Worm (Caenorhabditis elegans) whole organism, L4 larva: ENCODE measurements around the gene abu-7.

Experiments used
- D1046.2 ChIP-seq: fragments of 200-800 bp; sonication (Bioruptor generic); IDR thresholded peaks from 2 replicates; pipeline ENCODE4 v1.3.6; 2022; ENCODE audit warnings: missing genetic modification characterization, missing compliant biosample characterization
- F44E2.7 ChIP-seq: fragments of 200-800 bp; sonication (Bioruptor generic); IDR thresholded peaks from 2 replicates; pipeline ENCODE4 v2.1.2; 2022; ENCODE audit warnings: missing genetic modification characterization, missing compliant biosample characterization
- R02D3.7 ChIP-seq: fragments of 150-350 bp; sonication (generic microtip); optimal IDR thresholded peaks from 3 replicates; lab custom pipeline; 2014; ENCODE audit warnings: missing biosample characterization, missing genetic modification characterization
- T26A8.4 ChIP-seq: fragments of 200-800 bp; sonication (Bioruptor generic); IDR thresholded peaks from 2 replicates; pipeline ENCODE4 v1.3.6; 2022; ENCODE audit warnings: missing genetic modification characterization, missing compliant biosample characterization
- Y5F2A.4 ChIP-seq: fragments of 200-800 bp; sonication (Bioruptor generic); optimal IDR thresholded peaks from 2 replicates; lab custom pipeline; 2018; ENCODE audit warnings: mild to moderate bottlenecking, missing genetic modification characterization, missing compliant biosample characterization
- Y75B8A.6 ChIP-seq: fragments of 200-800 bp; sonication (Bioruptor generic); IDR thresholded peaks from 2 replicates; pipeline ENCODE4 v1.3.6; 2022; ENCODE audit warnings: missing genetic modification reagents, missing genetic modification characterization, missing compliant biosample characterization
- aha-1 ChIP-seq: fragments of 150-350 bp; peaks from one replicate; lab custom pipeline; 2014; ENCODE audit warnings: missing biosample characterization, missing genetic modification characterization
- ama-1 ChIP-seq: fragments of 150-350 bp; optimal IDR thresholded peaks from 2 replicates; lab custom pipeline; 2014; ENCODE audit warnings: inconsistent platforms, mixed read lengths
- ceh-20 ChIP-seq: fragments of 200-800 bp; sonication (Bioruptor generic); IDR thresholded peaks from 2 replicates; pipeline ENCODE4 v1.3.6; 2022; ENCODE audit warnings: missing genetic modification reagents, missing genetic modification characterization, missing compliant biosample characterization
- ceh-28 ChIP-seq: fragments of 150-350 bp; optimal IDR thresholded peaks from 2 replicates; lab custom pipeline; 2014; ENCODE audit warnings: missing biosample characterization, missing genetic modification reagents, missing genetic modification characterization
- ceh-44 ChIP-seq: fragments of 200-800 bp; sonication (Bioruptor generic); IDR thresholded peaks from 2 replicates; pipeline ENCODE4 v1.3.6; 2022; ENCODE audit warnings: missing genetic modification reagents, missing genetic modification characterization, missing compliant biosample characterization
- ceh-62 ChIP-seq: sonication (generic microtip); optimal IDR thresholded peaks from 2 replicates; lab custom pipeline; 2017; ENCODE audit warnings: missing biosample characterization, missing genetic modification characterization
- ces-1 ChIP-seq: fragments of 150-350 bp; sonication (generic microtip); optimal IDR thresholded peaks from 4 replicates; lab custom pipeline; 2014; ENCODE audit warnings: missing biosample characterization, missing genetic modification reagents, missing genetic modification characterization
- cey-2 ChIP-seq: sonication (generic microtip); optimal IDR thresholded peaks from 3 replicates; lab custom pipeline; 2017; ENCODE audit warnings: missing genetic modification characterization, mild to moderate bottlenecking, missing compliant biosample characterization, antibody characterized with exemption, borderline replicate concordance; ENCODE audit not compliant: insufficient read depth
- daf-16 ChIP-seq, 3 experiments: sonication (generic microtip); optimal IDR thresholded peaks; 2 replicates each; lab custom pipeline; 2016 to 2017; ENCODE audit warnings: missing genetic modification characterization in 3 of 3, missing genetic modification reagents in 3 of 3, mild to moderate bottlenecking in 2 of 3, missing compliant biosample characterization in 2 of 3, missing biosample characterization in 1 of 3, moderate library complexity in 1 of 3
- daf-19 ChIP-seq: fragments of 200-800 bp; sonication (Bioruptor generic); conservative IDR thresholded peaks from 2 replicates; pipeline ENCODE4 v1.3.6; 2022; ENCODE audit warnings: missing genetic modification characterization, missing compliant biosample characterization
- dmd-6 ChIP-seq: fragments of 200-800 bp; sonication (Bioruptor generic); IDR thresholded peaks from 2 replicates; pipeline ENCODE4 v1.3.6; 2022; ENCODE audit warnings: missing genetic modification reagents, missing genetic modification characterization, missing compliant biosample characterization
- dve-1 ChIP-seq: sonication (generic microtip); optimal IDR thresholded peaks from 2 replicates; lab custom pipeline; 2017; ENCODE audit warnings: antibody characterized with exemption, mild to moderate bottlenecking, missing genetic modification characterization, missing compliant biosample characterization; ENCODE audit not compliant: insufficient read depth
- egl-43 ChIP-seq: fragments of 200-800 bp; sonication (Bioruptor generic); IDR thresholded peaks from 2 replicates; pipeline ENCODE4 v1.3.6; 2022; ENCODE audit warnings: missing genetic modification reagents, missing genetic modification characterization, missing compliant biosample characterization
- fos-1 ChIP-seq: fragments of 150-350 bp; optimal IDR thresholded peaks from 2 replicates; lab custom pipeline; 2014; ENCODE audit warnings: missing biosample characterization, missing genetic modification characterization
- hlh-11 ChIP-seq: fragments of 200-800 bp; sonication (Bioruptor generic); optimal IDR thresholded peaks from 2 replicates; lab custom pipeline; 2018; ENCODE audit warnings: mild to moderate bottlenecking, missing genetic modification characterization, missing compliant biosample characterization
- hlh-30 ChIP-seq: sonication (generic microtip); optimal IDR thresholded peaks from 2 replicates; lab custom pipeline; 2017; ENCODE audit warnings: antibody characterized with exemption, mild to moderate bottlenecking, missing genetic modification characterization, missing compliant biosample characterization; ENCODE audit not compliant: insufficient read depth
- hmg-1.1 ChIP-seq: fragments of 200-800 bp; sonication (Bioruptor generic); IDR thresholded peaks from 2 replicates; pipeline ENCODE4 v1.3.6; 2022; ENCODE audit warnings: missing genetic modification reagents, missing genetic modification characterization, missing compliant biosample characterization
- jun-1 ChIP-seq: fragments of 150-350 bp; optimal IDR thresholded peaks from 2 replicates; lab custom pipeline; 2014; ENCODE audit warnings: missing biosample characterization, missing genetic modification reagents, missing genetic modification characterization
- lin-13 ChIP-seq: fragments of 150-350 bp; optimal IDR thresholded peaks from 2 replicates; lab custom pipeline; 2014; ENCODE audit warnings: missing biosample characterization, missing genetic modification reagents, missing genetic modification characterization
- lin-15B ChIP-seq: fragments of 150-350 bp; sonication (generic microtip); optimal IDR thresholded peaks from 3 replicates; lab custom pipeline; 2014; ENCODE audit warnings: missing biosample characterization, missing genetic modification characterization
- lin-39 ChIP-seq: fragments of 150-350 bp; optimal IDR thresholded peaks from 2 replicates; lab custom pipeline; 2014; ENCODE audit warnings: missing biosample characterization, missing genetic modification reagents, missing genetic modification characterization
- mdl-1 ChIP-seq, 2 experiments: fragments of 150-350 bp in 1 of 2; sonication (generic microtip) in 1 of 2; optimal IDR thresholded peaks; 2 replicates each; lab custom pipeline; 2014 to 2017; ENCODE audit warnings: missing biosample characterization in 2 of 2, missing genetic modification characterization in 2 of 2
- mdt-29 ChIP-seq: fragments of 200-800 bp; sonication (Bioruptor generic); IDR thresholded peaks from 2 replicates; pipeline ENCODE4 v1.3.6; 2022; ENCODE audit warnings: missing genetic modification reagents, missing genetic modification characterization, missing compliant biosample characterization
- mes-2 ChIP-seq: sonication (generic microtip); optimal IDR thresholded peaks from 2 replicates; lab custom pipeline; 2016; ENCODE audit warnings: missing genotype, mild to moderate bottlenecking, missing genetic modification characterization, missing compliant biosample characterization; ENCODE audit not compliant: poor library complexity, severe bottlenecking
- mxl-2 ChIP-seq: fragments of 200-800 bp; sonication (Bioruptor generic); conservative IDR thresholded peaks from 2 replicates; pipeline ENCODE4 v1.3.6; 2022; ENCODE audit warnings: missing genetic modification reagents, missing genetic modification characterization, missing compliant biosample characterization
- mxl-3 ChIP-seq: fragments of 200-800 bp; sonication (Bioruptor generic); optimal IDR thresholded peaks from 2 replicates; lab custom pipeline; 2018; ENCODE audit warnings: mild to moderate bottlenecking, missing genetic modification characterization, missing compliant biosample characterization
- nhr-10 ChIP-seq: fragments of 150-350 bp; optimal IDR thresholded peaks from 2 replicates; lab custom pipeline; 2014; ENCODE audit warnings: missing biosample characterization, missing genetic modification characterization
- nhr-102 ChIP-seq: sonication (generic microtip); optimal IDR thresholded peaks from 2 replicates; lab custom pipeline; 2016; ENCODE audit warnings: mild to moderate bottlenecking, missing genetic modification characterization, moderate library complexity, missing compliant biosample characterization
- nhr-237 ChIP-seq: sonication (generic microtip); optimal IDR thresholded peaks from 2 replicates; lab custom pipeline; 2017; ENCODE audit warnings: missing biosample characterization, missing genetic modification characterization
- nhr-25 ChIP-seq: sonication (generic microtip); optimal IDR thresholded peaks from 2 replicates; lab custom pipeline; 2017; ENCODE audit warnings: missing genetic modification characterization, mild to moderate bottlenecking, missing compliant biosample characterization, antibody characterized with exemption, moderate library complexity, borderline replicate concordance; ENCODE audit not compliant: insufficient read depth
- nhr-28 ChIP-seq: fragments of 150-350 bp; optimal IDR thresholded peaks from 2 replicates; lab custom pipeline; 2014; ENCODE audit warnings: missing biosample characterization, missing genetic modification characterization
- nhr-77 ChIP-seq: fragments of 150-350 bp; optimal IDR thresholded peaks from 2 replicates; lab custom pipeline; 2014; ENCODE audit warnings: missing biosample characterization, missing genetic modification characterization
- php-3 ChIP-seq: fragments of 200-800 bp; sonication (Bioruptor generic); IDR thresholded peaks from 2 replicates; pipeline ENCODE4 v1.3.6; 2022; ENCODE audit warnings: missing genetic modification reagents, missing genetic modification characterization, missing compliant biosample characterization
- pqm-1 ChIP-seq: sonication (generic microtip); optimal IDR thresholded peaks from 2 replicates; lab custom pipeline; 2017; ENCODE audit warnings: missing biosample characterization, missing genetic modification characterization
- sdz-12 ChIP-seq: fragments of 200-800 bp; sonication (Bioruptor generic); optimal IDR thresholded peaks from 2 replicates; lab custom pipeline; 2018; ENCODE audit warnings: mild to moderate bottlenecking, missing genetic modification characterization, missing compliant biosample characterization
- set-16 ChIP-seq: fragments of 200-800 bp; sonication (Bioruptor generic); IDR thresholded peaks from 2 replicates; pipeline ENCODE4 v1.3.6; 2022; ENCODE audit warnings: missing genetic modification reagents, missing genetic modification characterization, missing compliant biosample characterization
- skn-1 ChIP-seq: fragments of 150-350 bp; optimal IDR thresholded peaks from 2 replicates; lab custom pipeline; 2014; ENCODE audit warnings: missing biosample characterization, missing genetic modification characterization
- unc-62 ChIP-seq, 3 experiments: fragments of 150-350 bp in 1 of 3; sonication (generic microtip); optimal IDR thresholded peaks in 2 of 3; peaks in 1 of 3; 1 replicate in 1 of 3; 2 replicates in 2 of 3; lab custom pipeline; 2014 to 2017; ENCODE audit warnings: missing biosample characterization in 3 of 3, missing genetic modification characterization in 3 of 3, missing genetic modification reagents in 3 of 3, missing genotype in 1 of 3
- zfp-3 ChIP-seq: fragments of 200-800 bp; sonication (Bioruptor generic); conservative IDR thresholded peaks from 2 replicates; pipeline ENCODE4 v1.3.6; 2022; ENCODE audit warnings: missing genetic modification reagents, missing genetic modification characterization, missing compliant biosample characterization
- zip-11 ChIP-seq: fragments of 200-800 bp; sonication (Bioruptor generic); IDR thresholded peaks from 2 replicates; pipeline ENCODE4 v1.3.6; 2022; ENCODE audit warnings: missing genetic modification characterization, missing compliant biosample characterization

The abu-7 gene

DNA sequence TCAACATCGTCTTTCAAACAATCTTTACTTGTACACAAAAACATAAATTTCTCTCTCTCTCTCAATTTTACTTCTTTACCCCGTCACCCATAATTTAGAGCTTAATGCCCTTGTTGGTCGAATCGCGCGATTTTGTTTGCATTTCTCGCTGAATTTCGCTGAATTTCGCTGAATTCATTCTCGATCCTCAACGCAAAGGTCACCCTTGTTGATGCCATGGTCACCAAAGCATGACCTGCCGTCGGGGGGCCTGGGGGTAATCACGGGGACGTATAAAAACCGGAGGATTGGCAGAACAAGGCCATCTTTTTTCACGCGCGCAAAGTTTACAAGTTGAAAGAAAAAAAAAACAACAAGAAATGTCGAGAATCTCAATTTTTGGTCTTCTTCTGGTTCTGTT, 34.6 kb downstream of the abu-7 start, which contains the start of gene F14F9.8:
Gene F14F9.8 (plus strand): TSS at position 301 of the 400 bp plus-strand sequence.
- TF ChIP-seq unc-62 (GFP tag; optimal IDR thresholded peaks at IDR 0.05 in 1 of 2; lab: Kevin White, UChicago) (peak in 1 of 2 experiments; percentile 4), unc-62 (tag; optimal IDR thresholded peaks at IDR 0.05; lab: Kevin White, UChicago) (no peak), ceh-44 (GFP tag; lab: Robert Waterston, UW) (no peak), mxl-3 (GFP tag; lab: Kevin White, UChicago) (no peak), aha-1 (peak; percentile 79)

DNA sequence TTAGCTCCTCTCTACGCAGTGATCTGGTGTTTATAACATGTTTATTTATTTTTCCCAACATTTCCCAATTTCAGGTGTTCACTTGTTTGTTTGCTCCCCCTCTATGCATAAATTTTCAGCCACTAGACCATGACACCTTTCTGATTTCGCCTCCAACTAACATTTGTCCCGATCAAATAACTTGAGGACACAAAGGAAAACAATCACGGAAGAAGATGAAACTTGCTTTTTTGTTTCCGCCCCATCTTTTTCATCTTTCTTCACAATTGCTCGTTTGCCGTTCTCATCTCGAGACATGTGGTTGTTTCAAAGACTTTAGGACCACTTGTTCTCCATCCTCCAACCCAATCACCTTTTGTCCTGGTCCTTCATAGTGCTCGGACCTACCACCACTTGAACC, 37.8 kb downstream of the abu-7 start, which contains the start of gene F14F9.5:
Gene F14F9.5 (plus strand): TSS at position 301 of the 400 bp plus-strand sequence.
- TF ChIP-seq T26A8.4, result no peak
- TF ChIP-seq mdt-29 (GFP tag; lab: Robert Waterston, UW), result no peak
- no peak for TF ChIP-seq D1046.2 (GFP tag; lab: Robert Waterston, UW)

DNA sequence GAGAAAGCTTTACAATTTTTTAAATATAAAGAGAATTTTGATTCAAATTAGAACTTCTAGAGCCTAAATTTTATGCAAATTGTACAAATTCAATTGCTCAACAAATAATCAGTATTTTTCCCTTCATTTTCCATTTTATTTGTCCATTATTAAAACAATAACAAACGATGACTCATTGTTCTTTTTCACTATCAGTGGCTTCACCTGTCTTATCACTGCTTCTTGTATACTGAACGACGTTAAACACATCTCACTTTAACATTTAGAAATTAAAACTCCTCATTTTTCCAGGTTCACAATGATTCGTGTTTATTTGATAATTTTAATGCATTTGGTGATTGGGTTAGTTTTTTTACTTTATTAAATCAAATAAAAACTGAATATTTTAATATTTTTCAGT, 44.9 kb downstream of the abu-7 start, which contains the start of gene sid-1:
Gene sid-1 (plus strand): TSS at position 292 of the 400 bp plus-strand sequence.
- TF ChIP-seq hmg-1.1 (GFP tag; lab: Robert Waterston, UW) (no peak), T26A8.4 (no peak), jun-1 (tag; lab: Kevin White, UChicago) (no peak), ceh-20 (GFP tag; lab: Robert Waterston, UW) (no peak), mdl-1 (tag; optimal IDR thresholded peaks at IDR 0.05; lab: Kevin White, UChicago) (no peak), nhr-77 (tag; lab: Kevin White, UChicago) (no peak), Y75B8A.6 (GFP tag; lab: Robert Waterston, UW) (no peak), nhr-237 (tag; lab: Kevin White, UChicago) (no peak), lin-13 (GFP tag; lab: Kevin White, UChicago) (no peak), daf-16 (GFP tag; optimal IDR thresholded peaks at IDR 0.05; lab: Kevin White, UChicago) (no peak), daf-16 (tag; optimal IDR thresholded peaks at IDR 0.05; lab: Kevin White, UChicago) (peak; percentile 81), mes-2 (tag; lab: Kevin White, UChicago) (no peak), zip-11 (GFP tag; lab: Robert Waterston, UW) (no peak), lin-15B (tag; lab: Kevin White, UChicago) (no peak), aha-1 (no peak), ces-1 (no peak), dmd-6 (GFP tag; lab: Robert Waterston, UW) (peak; percentile 8; the same call in 1 of the 2 replicates), set-16 (GFP tag; lab: Robert Waterston, UW) (no peak), nhr-28 (peak; percentile 54), fos-1 (tag; lab: Kevin White, UChicago) (no peak), Y5F2A.4 (GFP tag; lab: Kevin White, UChicago) (no peak), skn-1 (no peak), lin-39 (tag; lab: Kevin White, UChicago) (no peak), nhr-10 (tag; lab: Kevin White, UChicago) (no peak), ama-1 (lab: Kevin White, UChicago) (no peak), mxl-2 (no peak), hlh-30 (no peak), sdz-12 (no peak), nhr-102 (no peak), nhr-25 (tag; lab: Kevin White, UChicago) (no peak), zfp-3 (GFP tag; lab: Robert Waterston, UW) (no peak), R02D3.7 (tag; lab: Kevin White, UChicago) (no peak), ceh-28 (no peak), daf-19 (GFP tag; lab: Robert Waterston, UW) (no peak), mxl-3 (GFP tag; lab: Kevin White, UChicago) (no peak), ceh-44 (GFP tag; lab: Robert Waterston, UW) (no peak), dve-1 (peak; percentile 5), hlh-11 (tag; lab: Kevin White, UChicago) (no peak), F44E2.7 (GFP tag; lab: Robert Waterston, UW) (no peak), ceh-62 (tag; lab: Kevin White, UChicago) (no peak), php-3 (GFP tag; lab: Robert Waterston, UW) (no peak), pqm-1 (tag; lab: Kevin White, UChicago) (peak; percentile 59), egl-43 (no peak), cey-2 (no peak)
